Fruit fly (Drosophila melanogaster) whole organism, embryonic: ENCODE measurements around the gene CG10638.
A peak's percentile ranks its signal among the peaks of the same experiment; 100 is the strongest.

ENCODE experiments used
- Adf1 ChIP-seq: fragments of 200-800 bp; sonication (Bioruptor generic); IDR thresholded peaks from 2 replicates; pipeline ENCODE4 v1.3.6; 2022; ENCODE audit warnings: missing biosample characterization, missing genetic modification characterization
- C15 ChIP-seq: fragments of 200-800 bp; sonication (Bioruptor generic); IDR thresholded peaks from 3 replicates; pipeline ENCODE4 v1.3.6; 2022; ENCODE audit warnings: missing biosample characterization, missing genetic modification characterization
- CG11695 ChIP-seq: fragments of 200-800 bp; sonication (Bioruptor generic); IDR thresholded peaks from 3 replicates; pipeline ENCODE4 v1.3.6; 2022; ENCODE audit warnings: missing biosample characterization, missing genetic modification characterization
- CG14667 ChIP-seq: fragments of 200-800 bp; sonication (Bioruptor generic); IDR thresholded peaks from 2 replicates; pipeline ENCODE4 v1.3.6; 2022; ENCODE audit warnings: missing biosample characterization, missing genetic modification characterization
- CG14860 ChIP-seq: fragments of 200-800 bp; sonication (Bioruptor generic); IDR thresholded peaks from 3 replicates; pipeline ENCODE4 v1.3.6; 2022; ENCODE audit warnings: missing biosample characterization, missing genetic modification characterization; ENCODE audit not compliant: partially characterized antibody
- CG14965 ChIP-seq: fragments of 200-800 bp; sonication (Bioruptor generic); optimal IDR thresholded peaks from 2 replicates; lab custom pipeline; 2016; ENCODE audit warnings: missing biosample characterization, missing genetic modification characterization, borderline replicate concordance
- CG15011 ChIP-seq: fragments of 200-800 bp; sonication (Bioruptor generic); optimal IDR thresholded peaks from 3 replicates; lab custom pipeline; 2018; ENCODE audit warnings: missing biosample characterization, mild to moderate bottlenecking, missing genetic modification characterization
- CG16813 ChIP-seq: fragments of 200-800 bp; sonication (Bioruptor generic); IDR thresholded peaks from 3 replicates; pipeline ENCODE4 v1.3.6; 2022; ENCODE audit warnings: missing biosample characterization, missing genetic modification characterization; ENCODE audit not compliant: partially characterized antibody
- CG17359 ChIP-seq: fragments of 200-800 bp; sonication (Bioruptor generic); optimal IDR thresholded peaks from 3 replicates; lab custom pipeline; 2018; ENCODE audit warnings: missing biosample characterization, mild to moderate bottlenecking, missing genetic modification characterization, moderate library complexity
- CG18011 ChIP-seq: fragments of 200-800 bp; sonication (Bioruptor generic); optimal IDR thresholded peaks from 2 replicates; lab custom pipeline; 2017; ENCODE audit warnings: missing biosample characterization, missing genetic modification characterization, mild to moderate bottlenecking, moderate library complexity, missing genotype
- CG32772 ChIP-seq: fragments of 200-800 bp; sonication (Bioruptor generic); IDR thresholded peaks from 2 replicates; pipeline ENCODE4 v1.3.6; 2022; ENCODE audit warnings: missing biosample characterization, missing genetic modification characterization
- CG34224 ChIP-seq: fragments of 200-800 bp; sonication (Bioruptor generic); IDR thresholded peaks from 3 replicates; pipeline ENCODE4 v1.3.6; 2022; ENCODE audit warnings: missing biosample characterization, missing genetic modification characterization; ENCODE audit not compliant: partially characterized antibody
- CG34376 ChIP-seq: fragments of 200-800 bp; sonication (Bioruptor generic); optimal IDR thresholded peaks from 2 replicates; lab custom pipeline; 2018; ENCODE audit warnings: missing biosample characterization, mild to moderate bottlenecking, missing genetic modification characterization
- CG34422 ChIP-seq: fragments of 200-800 bp; sonication (Bioruptor generic); IDR thresholded peaks from 3 replicates; pipeline ENCODE4 v1.3.6; 2022; ENCODE audit warnings: missing biosample characterization, missing genetic modification characterization
- CG4424 ChIP-seq: fragments of 200-800 bp; sonication (Bioruptor generic); optimal IDR thresholded peaks from 3 replicates; lab custom pipeline; 2016; ENCODE audit warnings: missing biosample characterization, missing genetic modification characterization
- CG6175 ChIP-seq: fragments of 200-800 bp; sonication (Bioruptor generic); IDR thresholded peaks from 3 replicates; pipeline ENCODE4 v1.3.6; 2022; ENCODE audit warnings: missing biosample characterization, missing genetic modification characterization
- CG7963 ChIP-seq: fragments of 200-800 bp; sonication (Bioruptor generic); IDR thresholded peaks from 3 replicates; pipeline ENCODE4 v1.3.6; 2022; ENCODE audit warnings: missing biosample characterization, missing genetic modification characterization; ENCODE audit not compliant: partially characterized antibody
- CG8765 ChIP-seq: fragments of 200-800 bp; sonication (Bioruptor generic); IDR thresholded peaks from 2 replicates; pipeline ENCODE4 v1.3.6; 2022; ENCODE audit warnings: missing biosample characterization, missing genetic modification characterization
- CkIIα-i1 ChIP-seq: fragments of 200-800 bp; sonication (Bioruptor generic); IDR thresholded peaks from 2 replicates; pipeline ENCODE4 v1.3.6; 2022; ENCODE audit warnings: missing biosample characterization, missing genetic modification characterization
- Dad ChIP-seq: fragments of 200-800 bp; sonication (Bioruptor generic); optimal IDR thresholded peaks from 3 replicates; lab custom pipeline; 2016; ENCODE audit warnings: missing biosample characterization, missing genetic modification characterization
- Deaf1 ChIP-seq: fragments of 200-800 bp; optimal IDR thresholded peaks from 3 replicates; lab custom pipeline; 2019; ENCODE audit warnings: missing biosample characterization, mild to moderate bottlenecking, missing genetic modification characterization, moderate library complexity
- Dip3 ChIP-seq: fragments of 200-800 bp; sonication (Bioruptor generic); optimal IDR thresholded peaks from 3 replicates; lab custom pipeline; 2016; ENCODE audit warnings: missing biosample characterization, missing genetic modification characterization
- Dll ChIP-seq: fragments of 200-800 bp; sonication (Bioruptor generic); IDR thresholded peaks from 4 replicates; pipeline ENCODE4 v1.3.6; 2022; ENCODE audit warnings: missing biosample characterization, missing genetic modification characterization; ENCODE audit not compliant: partially characterized antibody
- Ets97D ChIP-seq: fragments of 200-800 bp; sonication (Bioruptor generic); optimal IDR thresholded peaks from 3 replicates; lab custom pipeline; 2016; ENCODE audit warnings: missing biosample characterization, missing genetic modification characterization
- HLH3B ChIP-seq: fragments of 200-800 bp; sonication (Bioruptor generic); IDR thresholded peaks from 2 replicates; pipeline ENCODE4 v1.3.6; 2022; ENCODE audit warnings: missing biosample characterization, missing genetic modification characterization
- HLH4C ChIP-seq: fragments of 200-800 bp; sonication (Bioruptor generic); IDR thresholded peaks from 3 replicates; pipeline ENCODE4 v1.3.6; 2022; ENCODE audit warnings: missing biosample characterization, missing genetic modification characterization; ENCODE audit not compliant: partially characterized antibody
- Scr ChIP-seq: fragments of 200-800 bp; sonication (Bioruptor generic); IDR thresholded peaks from 2 replicates; pipeline ENCODE4 v1.3.6; 2022; ENCODE audit warnings: missing biosample characterization, missing genetic modification characterization; ENCODE audit not compliant: partially characterized antibody
- al ChIP-seq: fragments of 200-800 bp; sonication (Bioruptor generic); IDR thresholded peaks from 2 replicates; pipeline ENCODE4 v1.3.6; 2022; ENCODE audit warnings: missing biosample characterization, missing genetic modification characterization
- corto ChIP-seq: fragments of 200-800 bp; sonication (Bioruptor generic); optimal IDR thresholded peaks from 2 replicates; lab custom pipeline; 2016; ENCODE audit warnings: missing biosample characterization, mild to moderate bottlenecking, missing genetic modification characterization, moderate library complexity
- crp ChIP-seq, 2 experiments: fragments of 200-800 bp; sonication (Bioruptor generic); optimal IDR thresholded peaks; 2 replicates in 1 of 2; 3 replicates in 1 of 2; lab custom pipeline; 2017; ENCODE audit warnings: missing biosample characterization in 2 of 2, missing genetic modification characterization in 2 of 2, mild to moderate bottlenecking in 1 of 2, moderate library complexity in 1 of 2
- da ChIP-seq: fragments of 200-800 bp; sonication (Bioruptor generic); optimal IDR thresholded peaks from 2 replicates; lab custom pipeline; 2016; ENCODE audit warnings: missing biosample characterization, missing genetic modification characterization
- grn ChIP-seq: fragments of 200-800 bp; sonication (Bioruptor generic); optimal IDR thresholded peaks from 3 replicates; lab custom pipeline; 2017; ENCODE audit warnings: missing biosample characterization, missing genetic modification characterization
- gsb ChIP-seq: fragments of 200-800 bp; sonication (Bioruptor generic); IDR thresholded peaks from 2 replicates; pipeline ENCODE4 v1.3.6; 2022; ENCODE audit warnings: missing biosample characterization, missing genetic modification characterization
- hkb ChIP-seq, 2 experiments: fragments of 200-800 bp in 1 of 2; fragments of >200 bp in 1 of 2; sonication (Bioruptor generic) in 1 of 2; IDR thresholded peaks in 1 of 2; optimal IDR thresholded peaks in 1 of 2; 2 replicates each; pipeline versions ENCODE4 v1.3.6 to Lab custom; 2017 to 2022; ENCODE audit warnings: missing biosample characterization in 1 of 2, missing genetic modification characterization in 1 of 2
- klu ChIP-seq: fragments of 200-800 bp; sonication (Bioruptor generic); IDR thresholded peaks from 2 replicates; pipeline ENCODE4 v1.3.6; 2022; ENCODE audit warnings: missing biosample characterization, missing genetic modification characterization
- kni ChIP-seq: fragments of 200-800 bp; sonication (Bioruptor generic); optimal IDR thresholded peaks from 3 replicates; lab custom pipeline; 2017; ENCODE audit warnings: mild to moderate bottlenecking, missing biosample characterization, missing genetic modification reagents, missing genetic modification characterization
- lbe ChIP-seq: fragments of 200-800 bp; sonication (Bioruptor generic); optimal IDR thresholded peaks from 2 replicates; lab custom pipeline; 2016; ENCODE audit warnings: missing biosample characterization, mild to moderate bottlenecking, missing genetic modification characterization
- nerfin-2 ChIP-seq: fragments of 200-800 bp; sonication (Bioruptor generic); IDR thresholded peaks from 2 replicates; pipeline ENCODE4 v1.3.6; 2022; ENCODE audit warnings: missing biosample characterization, missing genetic modification characterization; ENCODE audit not compliant: partially characterized antibody
- otp ChIP-seq: fragments of 200-800 bp; sonication (Bioruptor generic); IDR thresholded peaks from 3 replicates; pipeline ENCODE4, ENCODE4 v1.3.6; 2022; ENCODE audit warnings: missing biosample characterization, missing genetic modification characterization
- pnt ChIP-seq: fragments of 200-800 bp; sonication (Bioruptor generic); optimal IDR thresholded peaks from 3 replicates; lab custom pipeline; 2016; ENCODE audit warnings: missing biosample characterization, missing genetic modification characterization
- sd ChIP-seq: fragments of 200-800 bp; sonication (Bioruptor generic); optimal IDR thresholded peaks from 3 replicates; lab custom pipeline; 2018; ENCODE audit warnings: missing biosample characterization, mild to moderate bottlenecking, missing genetic modification characterization, moderate library complexity
- sna ChIP-seq: fragments of 200-800 bp; sonication (Bioruptor generic); IDR thresholded peaks from 2 replicates; pipeline ENCODE4 v1.3.6; 2022; ENCODE audit warnings: missing biosample characterization, missing genetic modification characterization; ENCODE audit not compliant: partially characterized antibody
- toy ChIP-seq: fragments of 200-800 bp; sonication (Bioruptor generic); IDR thresholded peaks from 2 replicates; pipeline ENCODE4 v1.3.6; 2022; ENCODE audit warnings: missing biosample characterization, missing genetic modification characterization
- trem ChIP-seq: fragments of 200-800 bp; optimal IDR thresholded peaks from 3 replicates; lab custom pipeline; 2019; ENCODE audit warnings: missing biosample characterization, mild to moderate bottlenecking, missing genetic modification characterization, moderate library complexity
- vnd ChIP-seq: fragments of 200-800 bp; sonication (Bioruptor generic); IDR thresholded peaks from 3 replicates; pipeline ENCODE4 v1.3.6; 2022; ENCODE audit warnings: missing biosample characterization, missing genetic modification characterization; ENCODE audit not compliant: partially characterized antibody
- wor ChIP-seq: fragments of 200-800 bp; sonication (Bioruptor generic); IDR thresholded peaks from 2 replicates; pipeline ENCODE4 v1.3.6; 2022; ENCODE audit warnings: missing biosample characterization, missing genetic modification characterization
- yki ChIP-seq: fragments of >200 bp; optimal IDR thresholded peaks from 3 replicates; lab custom pipeline; 2018
- zfh1 ChIP-seq: fragments of 200-800 bp; sonication (Bioruptor generic); IDR thresholded peaks from 3 replicates; pipeline ENCODE4 v1.3.6; 2022; ENCODE audit warnings: missing biosample characterization, missing genetic modification characterization

The CG10638 gene

DNA sequence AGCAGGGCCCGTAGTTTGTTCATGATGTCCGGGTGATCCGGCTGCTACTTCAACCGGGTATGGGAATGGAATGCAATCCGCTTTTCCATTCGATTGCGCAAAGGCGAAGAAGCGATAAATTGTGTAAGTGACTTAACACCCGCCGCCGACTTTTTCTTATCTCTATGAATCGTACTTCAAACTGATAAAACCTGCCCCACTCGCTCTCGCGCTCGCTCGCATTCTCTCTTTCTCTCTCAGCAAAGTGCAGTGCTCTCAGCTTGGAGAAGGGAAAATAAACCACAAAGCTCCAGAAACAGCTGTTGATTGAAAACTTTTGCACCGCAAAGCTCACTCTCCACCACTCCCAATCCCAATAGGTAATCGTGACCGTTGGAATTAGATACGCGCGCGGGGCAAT, 11.2 kb downstream of the CG10638 start (continued):
- TF ChIP-seq toy (GFP tag; lab: Robert Waterston, UW) (no peak), Dll (GFP tag; lab: Robert Waterston, UW) (0 out of 4 replicates have a peak, but pooled peaks have one; percentile 31), grn (peak; percentile 78), C15 (GFP tag; lab: Robert Waterston, UW) (no peak), zfh1 (GFP tag; lab: Robert Waterston, UW) (no peak), CG32772 (no peak), HLH3B (GFP tag; lab: Robert Waterston, UW) (no peak), CG4424 (no peak), hkb (optimal IDR thresholded peaks at IDR 0.05; lab: Kevin White, UChicago) (no peak), hkb (GFP tag; IDR thresholded peaks at IDR 0.05; lab: Robert Waterston, UW) (peak; percentile 40; the same call in 1 of the 2 replicates), otp (GFP tag; lab: Robert Waterston, UW) (0 out of 3 replicates have a peak, but pooled peaks have one; percentile 5), corto (GFP tag; lab: Kevin White, UChicago) (peak; percentile 12), CG6175 (GFP tag; lab: Robert Waterston, UW) (0 out of 3 replicates have a peak, but pooled peaks have one; percentile 17), lbe (GFP tag; lab: Kevin White, UChicago) (peak; percentile 69), CG15011 (GFP tag; lab: Kevin White, UChicago) (no peak), CG34376 (GFP tag; lab: Kevin White, UChicago) (peak; percentile 25), sd (tag; lab: Kevin White, UChicago) (peak; percentile 77), CG34224 (GFP tag; lab: Robert Waterston, UW) (peak; percentile 42; the same call in 1 of the 3 replicates)

DNA sequence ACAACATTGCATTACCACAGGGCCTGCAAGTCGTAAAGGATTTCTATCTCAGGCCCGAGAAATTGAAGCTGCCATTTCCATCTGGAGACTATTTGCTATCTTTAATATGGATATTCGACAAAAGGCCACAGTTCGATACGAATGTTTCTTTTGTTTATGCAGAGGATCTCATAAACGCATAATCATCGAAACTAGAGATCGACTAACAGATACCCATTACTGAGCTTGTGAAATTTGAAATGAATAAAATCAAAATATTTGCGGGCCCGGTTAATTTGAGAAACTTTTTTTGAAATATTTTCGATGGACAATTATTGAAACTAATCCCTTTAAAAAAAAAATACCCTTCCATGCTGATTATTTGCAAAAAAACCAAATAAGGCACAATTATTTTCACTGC, 14.9 kb downstream of the CG10638 start:
- TF ChIP-seq vnd (GFP tag; lab: Robert Waterston, UW) = peak; percentile 47; the same call in 1 of the 3 replicates
- peak; percentile 65; the same call in 2 of the 3 replicates for TF ChIP-seq CG14860 (GFP tag; lab: Robert Waterston, UW)
- TF ChIP-seq CG16813 (GFP tag; lab: Robert Waterston, UW) = peak; percentile 47; the same call in 1 of the 3 replicates
- peak; percentile 58 for TF ChIP-seq HLH4C
- TF ChIP-seq Dip3 (GFP tag; lab: Kevin White, UChicago) = no peak
- TF ChIP-seq Scr = 0 out of 2 replicates have a peak, but pooled peaks have one; percentile 25
- peak; percentile 54 for TF ChIP-seq nerfin-2 (GFP tag; lab: Robert Waterston, UW)
- 0 out of 2 replicates have a peak, but pooled peaks have one; percentile 28 for TF ChIP-seq sna (GFP tag; lab: Robert Waterston, UW)
- 0 out of 3 replicates have a peak, but pooled peaks have one; percentile 33 for TF ChIP-seq CG7963
- TF ChIP-seq Ets97D (GFP tag; lab: Kevin White, UChicago) = no peak

DNA sequence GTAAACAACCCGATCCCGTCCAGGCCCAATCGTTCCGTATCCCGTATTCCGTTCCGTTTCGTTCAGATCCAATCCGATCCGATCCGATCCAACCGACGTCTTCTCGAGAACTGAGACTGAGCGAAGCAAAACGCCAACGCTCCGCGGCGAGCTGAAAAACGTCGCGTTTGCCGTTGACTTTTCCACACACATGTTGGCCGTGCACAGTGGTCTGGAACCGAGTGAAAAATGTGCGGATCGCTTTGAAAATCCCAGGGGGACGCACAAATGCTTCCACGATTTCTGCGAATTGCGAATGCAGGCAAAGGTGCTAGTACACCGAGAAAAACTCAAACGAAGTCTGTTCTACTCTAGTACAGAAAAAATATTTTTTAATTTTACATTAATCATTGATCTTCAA, 16.2 kb downstream of the CG10638 start, which contains the start of gene CG10663:
TSS of gene CG10663 (minus strand) at position 88 of the 400 bp plus-strand sequence.
- TF ChIP-seq Dad (GFP tag; lab: Kevin White, UChicago) (peak; percentile 5), CG11695 (GFP tag; lab: Robert Waterston, UW) (peak; percentile 43; the same call in 1 of the 3 replicates), al (no peak), crp (GFP tag; optimal IDR thresholded peaks at IDR 0.05; lab: Kevin White, UChicago) (no peak), CG14667 (GFP tag; lab: Robert Waterston, UW) (no peak), trem (tag; lab: Kevin White, UChicago) (no peak), kni (GFP tag; lab: Kevin White, UChicago) (no peak), klu (GFP tag; lab: Robert Waterston, UW) (no peak), pnt (GFP tag; lab: Kevin White, UChicago) (no peak), CG4424 (no peak), da (GFP tag; lab: Kevin White, UChicago) (no peak), Deaf1 (peak; percentile 81), CG17359 (tag; lab: Kevin White, UChicago) (no peak), CG18011 (GFP tag; lab: Kevin White, UChicago) (no peak), C15 (GFP tag; lab: Robert Waterston, UW) (no peak), CG14965 (GFP tag; lab: Kevin White, UChicago) (no peak), wor (no peak), Adf1 (GFP tag; lab: Robert Waterston, UW) (peak; percentile 52; the same call in 1 of the 2 replicates), CkIIα-i1 (GFP tag; lab: Robert Waterston, UW) (no peak), CG34422 (no peak), CG8765 (no peak), gsb (no peak), yki (lab: Kevin White, UChicago) (no peak)
